Fruit fly (Drosophila melanogaster): Measurements from ENCODE around the gene Sry-delta.

Sry-delta gene

DNA sequence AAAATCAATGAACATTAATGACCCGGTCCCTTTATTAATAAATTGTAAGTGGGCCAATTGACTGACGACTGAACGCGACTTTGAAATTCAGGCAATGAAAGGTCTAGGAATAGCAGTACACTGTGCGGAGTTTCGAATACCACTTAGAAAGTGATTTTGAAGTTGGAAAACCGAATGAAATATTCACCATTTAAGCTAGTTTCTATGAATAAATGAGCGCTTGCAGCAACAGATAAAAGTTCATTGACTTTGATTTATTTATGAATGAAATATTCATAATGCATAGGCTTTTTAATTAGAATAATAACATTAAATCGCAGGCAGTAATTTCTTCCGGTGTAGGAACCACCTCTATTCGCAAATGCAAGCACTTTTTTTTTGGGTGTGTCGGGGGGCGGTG is 22.1 kb upstream of the Sry-delta start (continued):
- TF ChIP-seq Oli (tag; optimal IDR thresholded peaks at IDR 0.05): peak; percentile 33
- TF ChIP-seq sens (GFP tag): no peak
- no peak for TF ChIP-seq Fer3 (tag; optimal IDR thresholded peaks at IDR 0.05)
- peak; percentile 32 for TF ChIP-seq CG18262 (tag; optimal IDR thresholded peaks at IDR 0.05)
- TF ChIP-seq ranshi (GFP tag; IDR thresholded peaks at IDR 0.05): peak; percentile 9; the same call in 1 of the 2 replicates
- peak; percentile 53 for TF ChIP-seq CG11504 (tag; optimal IDR thresholded peaks at IDR 0.05)
- no peak for TF ChIP-seq Dbx (GFP tag; IDR thresholded peaks at IDR 0.05)
- peak; percentile 32 for TF ChIP-seq CG15269 (tag; optimal IDR thresholded peaks at IDR 0.05)
- TF ChIP-seq Ptx1 (GFP tag; IDR thresholded peaks at IDR 0.05): 0 out of 2 replicates have a peak, but pooled peaks have one; percentile 31
- peak; percentile 1 for TF ChIP-seq dmrt11E (tag; optimal IDR thresholded peaks at IDR 0.05)
- no peak for TF ChIP-seq ewg (GFP tag; optimal IDR thresholded peaks at IDR 0.05)
- TF ChIP-seq zf30C (GFP tag; optimal IDR thresholded peaks at IDR 0.05): peak; percentile 33
- TF ChIP-seq CG2889 (GFP tag; IDR thresholded peaks at IDR 0.05): no peak
- peak; percentile 29; the same call in 1 of the 2 replicates for TF ChIP-seq sisA (GFP tag; IDR thresholded peaks at IDR 0.05)
- TF ChIP-seq NfI (GFP tag; optimal IDR thresholded peaks at IDR 0.05): no peak
- TF ChIP-seq Med (GFP tag): peak; percentile 22
- peak; percentile 17 for TF ChIP-seq CG9817 (tag; optimal IDR thresholded peaks at IDR 0.05)
- TF ChIP-seq dmrt99B (tag; optimal IDR thresholded peaks at IDR 0.05): peak; percentile 43
- peak; percentile 44; the same call in 1 of the 2 replicates for TF ChIP-seq CG6689 (GFP tag; IDR thresholded peaks at IDR 0.05)
- peak; percentile 59; the same call in 1 of the 3 replicates for TF ChIP-seq dysf (GFP tag; IDR thresholded peaks at IDR 0.05)
- TF ChIP-seq bsh (GFP tag; optimal IDR thresholded peaks at IDR 0.05): peak in 1 of 2 experiments; percentile 29
- TF ChIP-seq jigr1 (GFP tag; IDR thresholded peaks at IDR 0.05): 0 out of 3 replicates have a peak, but pooled peaks have one; percentile 21
- peak; percentile 12 for TF ChIP-seq nmo (GFP tag; optimal IDR thresholded peaks at IDR 0.05)
- TF ChIP-seq CG30403 (GFP tag; optimal IDR thresholded peaks at IDR 0.05): peak; percentile 44
- no peak for TF ChIP-seq CG12659 (GFP tag; optimal IDR thresholded peaks at IDR 0.05)
- TF ChIP-seq CG10979 (tag; optimal IDR thresholded peaks at IDR 0.05): peak; percentile 10
- 0 out of 3 replicates have a peak, but pooled peaks have one; percentile 16 for TF ChIP-seq CG17361 (GFP tag; IDR thresholded peaks at IDR 0.05)
- TF ChIP-seq slbo (GFP tag; IDR thresholded peaks at IDR 0.05): peak; percentile 34; the same call in 1 of the 2 replicates
- peak; percentile 6 for TF ChIP-seq CoRest (tag; optimal IDR thresholded peaks at IDR 0.05)
- TF ChIP-seq Meics (GFP tag; optimal IDR thresholded peaks at IDR 0.05): peak; percentile 37
- no peak for TF ChIP-seq CG3065 (GFP tag; optimal IDR thresholded peaks at IDR 0.05)
- TF ChIP-seq row (GFP tag; IDR thresholded peaks at IDR 0.05): peak; percentile 58
- no peak for TF ChIP-seq aop (GFP tag; IDR thresholded peaks at IDR 0.05)
- peak; percentile 24; the same call in 1 of the 2 replicates for TF ChIP-seq Atf6 (GFP tag; IDR thresholded peaks at IDR 0.05)
- no peak for TF ChIP-seq CG7357 (GFP tag; IDR thresholded peaks at IDR 0.05)
- TF ChIP-seq lab (GFP tag; optimal IDR thresholded peaks at IDR 0.05): peak; percentile 13
- TF ChIP-seq CG8924 (tag; optimal IDR thresholded peaks at IDR 0.05): peak; percentile 8
- peak; percentile 43 for TF ChIP-seq fd96Cb (tag; optimal IDR thresholded peaks at IDR 0.05)
- TF ChIP-seq Rfx (GFP tag; IDR thresholded peaks at IDR 0.05): peak; percentile 47
- TF ChIP-seq CG2712 (tag; optimal IDR thresholded peaks at IDR 0.05): peak; percentile 30
- TF ChIP-seq lmd (GFP tag; IDR thresholded peaks at IDR 0.05): peak; percentile 30; the same call in 1 of the 2 replicates
- TF ChIP-seq CG17829 (tag; optimal IDR thresholded peaks at IDR 0.05): peak; percentile 18
- peak; percentile 16; the same call in 1 of the 2 replicates for TF ChIP-seq CG10366 (GFP tag; IDR thresholded peaks at IDR 0.05)
- TF ChIP-seq CG8290 (GFP tag; optimal IDR thresholded peaks at IDR 0.05): no peak
- TF ChIP-seq CG8290 (tag; optimal IDR thresholded peaks at IDR 0.05): no peak
- no peak for TF ChIP-seq CG4404 (GFP tag; IDR thresholded peaks at IDR 0.05)
- TF ChIP-seq CG7839 (tag; optimal IDR thresholded peaks at IDR 0.05): peak; percentile 22
- peak; percentile 48; the same call in 1 of the 2 replicates for TF ChIP-seq Xrp1 (GFP tag; IDR thresholded peaks at IDR 0.05)
- no peak for TF ChIP-seq ems (GFP tag; optimal IDR thresholded peaks at IDR 0.05)
- TF ChIP-seq Hr51 (GFP tag; optimal IDR thresholded peaks at IDR 0.05): peak in 1 of 2 experiments; percentile 50
